Fruit fly (Drosophila melanogaster): ENCODE results near the gene nAChRbeta2.

Gene nAChRbeta2

DNA sequence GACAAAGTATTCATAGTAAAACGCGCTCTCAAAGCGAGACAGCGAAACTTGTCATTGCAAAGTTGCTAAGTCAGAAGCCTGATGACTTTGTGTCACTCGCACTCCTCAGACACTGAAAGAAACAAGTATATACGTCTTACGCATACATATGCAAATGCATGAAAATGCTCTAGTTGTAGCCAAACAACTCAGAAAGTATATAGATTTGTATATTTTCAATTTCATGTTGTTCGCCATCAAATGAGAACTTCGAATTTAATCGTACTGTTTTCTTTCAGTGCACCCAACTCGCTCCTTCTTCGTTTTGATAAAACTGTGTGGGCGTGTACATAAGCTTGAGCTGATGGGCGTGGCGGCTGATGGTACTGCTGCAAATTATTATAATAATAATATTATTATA is 33.9 kb downstream of the nAChRbeta2 start:
- peak; percentile 79 for TF ChIP-seq Med (GFP tag)
- TF ChIP-seq CG14710 (tag; optimal IDR thresholded peaks at IDR 0.05), result no peak
- no peak for TF ChIP-seq sug (tag; optimal IDR thresholded peaks at IDR 0.05)
- no peak for TF ChIP-seq CG31388 (GFP tag; optimal IDR thresholded peaks at IDR 0.05)
- TF ChIP-seq CG10654 (GFP tag; optimal IDR thresholded peaks at IDR 0.05), result no peak
- TF ChIP-seq sens (GFP tag), result peak; percentile 60
- no peak for TF ChIP-seq vfl (GFP tag; optimal IDR thresholded peaks at IDR 0.05)
- no peak for TF ChIP-seq CG3726 (GFP tag; IDR thresholded peaks at IDR 0.05)
- peak; percentile 52 for TF ChIP-seq CG18599 (GFP tag; optimal IDR thresholded peaks at IDR 0.05)
- no peak for TF ChIP-seq dimm (GFP tag; IDR thresholded peaks at IDR 0.05)
- TF ChIP-seq CG7556 (GFP tag; optimal IDR thresholded peaks at IDR 0.05), result no peak
- no peak for TF ChIP-seq HLH54F (GFP tag; optimal IDR thresholded peaks at IDR 0.05)
- no peak for TF ChIP-seq CG17829 (tag; optimal IDR thresholded peaks at IDR 0.05)
- TF ChIP-seq pros (GFP tag; optimal IDR thresholded peaks at IDR 0.05), result no peak
- TF ChIP-seq CG4854 (GFP tag; optimal IDR thresholded peaks at IDR 0.05), result no peak
- peak; percentile 15 for TF ChIP-seq lab (GFP tag; optimal IDR thresholded peaks at IDR 0.05)
- peak; percentile 3 for TF ChIP-seq grau (tag; optimal IDR thresholded peaks at IDR 0.05)
- TF ChIP-seq ham (GFP tag; IDR thresholded peaks at IDR 0.05), result no peak
- no peak for TF ChIP-seq CG10462 (GFP tag; optimal IDR thresholded peaks at IDR 0.05)
- peak; percentile 26 for TF ChIP-seq gem (tag; optimal IDR thresholded peaks at IDR 0.05)
- no peak for TF ChIP-seq CG31365 (tag; optimal IDR thresholded peaks at IDR 0.05)

DNA sequence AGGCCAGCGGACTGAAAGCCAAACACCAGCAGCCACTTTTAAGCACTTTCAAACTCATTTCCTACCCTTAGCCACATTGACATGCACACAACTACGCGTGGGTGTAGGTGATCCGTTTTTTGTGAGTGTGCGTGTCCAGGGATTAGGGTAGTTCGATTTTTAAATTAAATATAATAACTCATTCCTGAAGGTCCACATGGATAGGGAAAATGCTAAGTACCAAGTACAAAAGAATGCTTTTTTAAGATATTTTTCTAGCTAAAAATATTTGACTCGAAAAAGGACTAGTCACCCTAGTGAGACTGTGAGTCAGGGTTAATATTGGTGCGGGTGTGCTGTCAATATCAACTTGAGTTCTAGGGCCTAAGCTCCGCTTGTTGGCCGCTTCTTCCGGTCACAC is 40.1 kb downstream of the nAChRbeta2 start:
- TF ChIP-seq grau (tag; optimal IDR thresholded peaks at IDR 0.05) (peak; percentile 19), fru (optimal IDR thresholded peaks at IDR 0.05) (no peak), CG5180 (GFP tag; optimal IDR thresholded peaks at IDR 0.05) (no peak), dmrt99B (tag; optimal IDR thresholded peaks at IDR 0.05) (no peak), CG6813 (GFP tag; optimal IDR thresholded peaks at IDR 0.05) (peak; percentile 26), CG3281 (GFP tag; optimal IDR thresholded peaks at IDR 0.05) (peak; percentile 37), CG7839 (tag; optimal IDR thresholded peaks at IDR 0.05) (peak; percentile 6), CG17568 (GFP tag; optimal IDR thresholded peaks at IDR 0.05) (no peak), amos (GFP tag; IDR thresholded peaks at IDR 0.05; ENCODE audit: partially characterized antibody) (no peak), CG11560 (tag; IDR thresholded peaks at IDR 0.05) (no peak), CG30403 (GFP tag; optimal IDR thresholded peaks at IDR 0.05) (no peak), Abd-B (GFP tag; optimal IDR thresholded peaks at IDR 0.05) (no peak), CG8765 (GFP tag; IDR thresholded peaks at IDR 0.05) (no peak), psq (GFP tag; optimal IDR thresholded peaks at IDR 0.05) (no peak), kay (GFP tag; optimal IDR thresholded peaks at IDR 0.05) (no peak), toy (GFP tag; IDR thresholded peaks at IDR 0.05) (no peak), CG33557 (GFP tag; optimal IDR thresholded peaks at IDR 0.05) (no peak), pan (optimal IDR thresholded peaks at IDR 0.05) (no peak), pan (GFP tag; optimal IDR thresholded peaks at IDR 0.05 in 1 of 2, IDR thresholded peaks at IDR 0.05 in 1 of 2) (peak in 1 of 2 experiments; percentile 17), Lpt (GFP tag; optimal IDR thresholded peaks at IDR 0.05) (no peak), zen (tag; optimal IDR thresholded peaks at IDR 0.05) (no peak), CG8290 (GFP tag; optimal IDR thresholded peaks at IDR 0.05) (no peak), CG8290 (tag; optimal IDR thresholded peaks at IDR 0.05) (no peak), kah (GFP tag; optimal IDR thresholded peaks at IDR 0.05) (no peak), Lhr (GFP tag; optimal IDR thresholded peaks at IDR 0.05) (no peak), CG9932 (GFP tag; IDR thresholded peaks at IDR 0.05) (peak; percentile 18; the same call in 1 of the 2 replicates), az2 (GFP tag; optimal IDR thresholded peaks at IDR 0.05) (no peak), rib (GFP tag; IDR thresholded peaks at IDR 0.05) (no peak), CG16815 (GFP tag; optimal IDR thresholded peaks at IDR 0.05) (no peak), Mes4 (GFP tag; optimal IDR thresholded peaks at IDR 0.05) (no peak), CG1529 (GFP tag; optimal IDR thresholded peaks at IDR 0.05) (no peak), Hr3 (GFP tag; optimal IDR thresholded peaks at IDR 0.05) (no peak)
